Fruit fly (Drosophila melanogaster) whole organism, embryonic: ENCODE results near the gene CG15916.
A peak's percentile ranks its signal among the peaks of the same experiment; 100 is the strongest.

Experiments used
- CG10147 ChIP-seq: fragments of 200-800 bp; sonication (Bioruptor generic); optimal IDR thresholded peaks from 2 replicates; lab custom pipeline; 2019; ENCODE audit warnings: missing biosample characterization, mild to moderate bottlenecking, missing genetic modification characterization, moderate library complexity
- CG11247 ChIP-seq: fragments of 200-800 bp; sonication (Bioruptor generic); IDR thresholded peaks from 2 replicates; pipeline ENCODE4 v1.3.6; 2022; ENCODE audit warnings: missing biosample characterization, missing genetic modification characterization
- CG12104 ChIP-seq: fragments of 200-800 bp; sonication (Bioruptor generic); optimal IDR thresholded peaks from 3 replicates; lab custom pipeline; 2016; ENCODE audit warnings: missing biosample characterization, missing genetic modification characterization
- CG12299 ChIP-seq: fragments of 200-800 bp; sonication (Bioruptor generic); optimal IDR thresholded peaks from 2 replicates; lab custom pipeline; 2018; ENCODE audit warnings: missing biosample characterization, mild to moderate bottlenecking, missing genetic modification characterization
- CG13624 ChIP-seq: fragments of 200-800 bp; sonication (Bioruptor generic); optimal IDR thresholded peaks from 2 replicates; lab custom pipeline; 2016; ENCODE audit warnings: missing biosample characterization, missing genetic modification characterization
- CG14710 ChIP-seq: fragments of 200-800 bp; sonication (Bioruptor generic); optimal IDR thresholded peaks from 3 replicates; lab custom pipeline; 2019; ENCODE audit warnings: missing biosample characterization, mild to moderate bottlenecking, missing genetic modification characterization, moderate library complexity
- CG1602 ChIP-seq: fragments of 200-800 bp; sonication (Bioruptor generic); optimal IDR thresholded peaks from 3 replicates; lab custom pipeline; 2016; ENCODE audit warnings: missing biosample characterization, missing genetic modification characterization
- CG17186 ChIP-seq: fragments of 200-800 bp; sonication (Bioruptor generic); optimal IDR thresholded peaks from 3 replicates; lab custom pipeline; 2017; ENCODE audit warnings: missing biosample characterization, missing genetic modification reagents, missing genetic modification characterization
- CG17802 ChIP-seq: fragments of 200-800 bp; sonication (Bioruptor generic); optimal IDR thresholded peaks from 2 replicates; lab custom pipeline; 2018; ENCODE audit warnings: missing biosample characterization, mild to moderate bottlenecking, missing genetic modification characterization, moderate library complexity
- CG2129 ChIP-seq: fragments of 200-800 bp; sonication (Bioruptor generic); IDR thresholded peaks from 2 replicates; pipeline ENCODE4 v1.3.6; 2022; ENCODE audit warnings: missing biosample characterization, missing genetic modification characterization; ENCODE audit not compliant: partially characterized antibody
- CG3065 ChIP-seq: fragments of 200-800 bp; sonication (Bioruptor generic); optimal IDR thresholded peaks from 2 replicates; lab custom pipeline; 2016; ENCODE audit warnings: missing biosample characterization, missing genetic modification characterization
- CG32767 ChIP-seq: fragments of 200-800 bp; sonication (Bioruptor generic); IDR thresholded peaks from 2 replicates; pipeline ENCODE4 v1.3.6; 2022; ENCODE audit warnings: missing biosample characterization, missing genetic modification characterization
- CG42726 ChIP-seq: fragments of 200-800 bp; sonication (Bioruptor generic); IDR thresholded peaks from 2 replicates; pipeline ENCODE4 v1.3.6; 2022; ENCODE audit warnings: missing biosample characterization, missing genetic modification characterization; ENCODE audit not compliant: partially characterized antibody
- CG9727 ChIP-seq: fragments of 200-800 bp; sonication (Bioruptor generic); optimal IDR thresholded peaks from 3 replicates; lab custom pipeline; 2017; ENCODE audit warnings: missing biosample characterization, mild to moderate bottlenecking, missing genetic modification characterization
- CoRest ChIP-seq: fragments of 200-800 bp; sonication (Bioruptor generic); optimal IDR thresholded peaks from 3 replicates; lab custom pipeline; 2018; ENCODE audit warnings: missing biosample characterization, mild to moderate bottlenecking, missing genetic modification characterization, moderate library complexity
- Ets97D ChIP-seq: fragments of 200-800 bp; sonication (Bioruptor generic); optimal IDR thresholded peaks from 3 replicates; lab custom pipeline; 2016; ENCODE audit warnings: missing biosample characterization, missing genetic modification characterization
- GATAe ChIP-seq: fragments of 200-800 bp; sonication (Bioruptor generic); conservative IDR thresholded peaks from 2 replicates; pipeline ENCODE4 v1.3.6; 2022; ENCODE audit warnings: missing biosample characterization, missing genetic modification characterization
- HLH4C ChIP-seq: fragments of 200-800 bp; sonication (Bioruptor generic); IDR thresholded peaks from 3 replicates; pipeline ENCODE4 v1.3.6; 2022; ENCODE audit warnings: missing biosample characterization, missing genetic modification characterization; ENCODE audit not compliant: partially characterized antibody
- MBD-R2 ChIP-seq: fragments of 200-800 bp; sonication (Bioruptor generic); IDR thresholded peaks from 2 replicates; pipeline ENCODE4 v1.3.6; 2022; ENCODE audit warnings: missing biosample characterization, missing genetic modification characterization
- Myb ChIP-seq: fragments of 200-800 bp; sonication (Bioruptor generic); optimal IDR thresholded peaks from 2 replicates; lab custom pipeline; 2016; ENCODE audit warnings: missing biosample characterization, missing genetic modification characterization
- NC2α ChIP-seq: fragments of 200-800 bp; sonication (Bioruptor generic); optimal IDR thresholded peaks from 2 replicates; lab custom pipeline; 2016; ENCODE audit warnings: missing biosample characterization, missing genetic modification characterization
- Rfx ChIP-seq: fragments of 200-800 bp; sonication (Bioruptor generic); IDR thresholded peaks from 2 replicates; pipeline ENCODE4 v1.3.6; 2022; ENCODE audit warnings: missing biosample characterization, missing genetic modification characterization
- Scr ChIP-seq: fragments of 200-800 bp; sonication (Bioruptor generic); IDR thresholded peaks from 2 replicates; pipeline ENCODE4 v1.3.6; 2022; ENCODE audit warnings: missing biosample characterization, missing genetic modification characterization; ENCODE audit not compliant: partially characterized antibody
- Sox102F ChIP-seq: fragments of 200-800 bp; sonication (Bioruptor generic); optimal IDR thresholded peaks from 2 replicates; lab custom pipeline; 2018; ENCODE audit warnings: missing biosample characterization, mild to moderate bottlenecking, missing genetic modification characterization, moderate library complexity
- ato ChIP-seq: fragments of 200-800 bp; sonication (Bioruptor generic); IDR thresholded peaks from 2 replicates; pipeline ENCODE4 v1.3.6; 2022; ENCODE audit warnings: missing biosample characterization, missing genetic modification characterization; ENCODE audit not compliant: partially characterized antibody
- az2 ChIP-seq: fragments of 200-800 bp; sonication (Bioruptor generic); optimal IDR thresholded peaks from 3 replicates; lab custom pipeline; 2016; ENCODE audit warnings: missing biosample characterization, missing genetic modification characterization
- chinmo ChIP-seq: fragments of 200-800 bp; sonication (Bioruptor generic); IDR thresholded peaks from 4 replicates; pipeline ENCODE4 v1.3.6; 2022; ENCODE audit warnings: missing biosample characterization, missing genetic modification characterization; ENCODE audit not compliant: partially characterized antibody
- crp ChIP-seq, 2 experiments: fragments of 200-800 bp; sonication (Bioruptor generic); optimal IDR thresholded peaks; 2 replicates in 1 of 2; 3 replicates in 1 of 2; lab custom pipeline; 2017; ENCODE audit warnings: missing biosample characterization in 2 of 2, missing genetic modification characterization in 2 of 2, mild to moderate bottlenecking in 1 of 2, moderate library complexity in 1 of 2
- ewg ChIP-seq: fragments of 200-800 bp; sonication (Bioruptor generic); optimal IDR thresholded peaks from 3 replicates; lab custom pipeline; 2017; ENCODE audit warnings: mild to moderate bottlenecking, missing biosample characterization, missing genetic modification reagents, missing genetic modification characterization
- gro ChIP-seq: fragments of 200-800 bp; sonication (Bioruptor generic); optimal IDR thresholded peaks from 2 replicates; lab custom pipeline; 2016; ENCODE audit warnings: missing biosample characterization, missing genetic modification characterization
- kah ChIP-seq: fragments of 200-800 bp; sonication (Bioruptor generic); optimal IDR thresholded peaks from 2 replicates; lab custom pipeline; 2018; ENCODE audit warnings: missing biosample characterization, mild to moderate bottlenecking, missing genetic modification characterization
- knrl ChIP-seq: fragments of 200-800 bp; sonication (Bioruptor generic); IDR thresholded peaks from 3 replicates; pipeline ENCODE4 v1.3.6; 2022; ENCODE audit warnings: missing biosample characterization, missing genetic modification characterization; ENCODE audit not compliant: partially characterized antibody
- nerfin-1 ChIP-seq: fragments of 200-800 bp; sonication (Bioruptor generic); optimal IDR thresholded peaks from 3 replicates; lab custom pipeline; 2019; ENCODE audit warnings: missing biosample characterization, mild to moderate bottlenecking, missing genetic modification characterization, moderate library complexity
- nmo ChIP-seq: fragments of 200-800 bp; sonication (Bioruptor generic); optimal IDR thresholded peaks from 2 replicates; lab custom pipeline; 2018; ENCODE audit warnings: missing biosample characterization, mild to moderate bottlenecking, missing genetic modification characterization, moderate library complexity
- pho ChIP-seq: fragments of 200-800 bp; sonication (Bioruptor generic); optimal IDR thresholded peaks from 2 replicates; lab custom pipeline; 2016; ENCODE audit warnings: missing biosample characterization, missing genetic modification characterization
- pita ChIP-seq: fragments of 200-800 bp; sonication (Bioruptor generic); optimal IDR thresholded peaks from 2 replicates; lab custom pipeline; 2017; ENCODE audit warnings: missing biosample characterization, mild to moderate bottlenecking, missing genetic modification characterization
- pros ChIP-seq: fragments of 200-800 bp; sonication (Bioruptor generic); optimal IDR thresholded peaks from 3 replicates; lab custom pipeline; 2019; ENCODE audit warnings: missing biosample characterization, mild to moderate bottlenecking, missing genetic modification characterization, moderate library complexity
- sens ChIP-seq: fragments of 200-800 bp; sonication (Bioruptor generic); peaks from one replicate; lab custom pipeline; 2016; ENCODE audit warnings: missing biosample characterization, missing genetic modification characterization
- stwl ChIP-seq: fragments of 200-800 bp; sonication (Bioruptor generic); optimal IDR thresholded peaks from 3 replicates; lab custom pipeline; 2018; ENCODE audit warnings: missing biosample characterization, mild to moderate bottlenecking, missing genetic modification characterization, moderate library complexity
- vnd ChIP-seq: fragments of 200-800 bp; sonication (Bioruptor generic); IDR thresholded peaks from 3 replicates; pipeline ENCODE4 v1.3.6; 2022; ENCODE audit warnings: missing biosample characterization, missing genetic modification characterization; ENCODE audit not compliant: partially characterized antibody
- zfh1 ChIP-seq: fragments of 200-800 bp; sonication (Bioruptor generic); IDR thresholded peaks from 3 replicates; pipeline ENCODE4 v1.3.6; 2022; ENCODE audit warnings: missing biosample characterization, missing genetic modification characterization

CG15916 gene

dm6 chrX:15869843-15870242, 20.5 kb upstream of the CG15916 start, which contains the start of gene CG16952 (continued):
- TF ChIP-seq CG3065 (GFP tag; lab: Kevin White, UChicago) (no peak), CG1602 (GFP tag; lab: Kevin White, UChicago) (no peak), CG12299 (no peak), ato (GFP tag; lab: Robert Waterston, UW) (peak; percentile 91), CG17802 (peak; percentile 31), sens (GFP tag; lab: Kevin White, UChicago) (peak; percentile 64), gro (GFP tag; lab: Kevin White, UChicago) (no peak), CG11247 (GFP tag; lab: Robert Waterston, UW) (no peak), pros (GFP tag; lab: Kevin White, UChicago) (no peak), nerfin-1 (peak; percentile 56), CG13624 (peak; percentile 18), vnd (GFP tag; lab: Robert Waterston, UW) (peak; percentile 92), Rfx (0 out of 2 replicates have a peak, but pooled peaks have one; percentile 17), stwl (tag; lab: Kevin White, UChicago) (peak; percentile 76), CG12104 (GFP tag; lab: Kevin White, UChicago) (no peak), CG2129 (GFP tag; lab: Robert Waterston, UW) (peak; percentile 80), MBD-R2 (GFP tag; lab: Robert Waterston, UW) (0 out of 2 replicates have a peak, but pooled peaks have one; percentile 20), pita (GFP tag; lab: Kevin White, UChicago) (no peak), Myb (GFP tag; lab: Kevin White, UChicago) (peak; percentile 51), GATAe (GFP tag; lab: Robert Waterston, UW) (no peak), CG10147 (peak; percentile 4), ewg (no peak), Ets97D (GFP tag; lab: Kevin White, UChicago) (peak; percentile 51), CoRest (tag; lab: Kevin White, UChicago) (peak; percentile 53), HLH4C (GFP tag; lab: Robert Waterston, UW) (peak; percentile 96), Sox102F (GFP tag; lab: Kevin White, UChicago) (no peak), kah (GFP tag; lab: Kevin White, UChicago) (no peak), az2 (no peak), CG17186 (GFP tag; lab: Kevin White, UChicago) (peak; percentile 31), Scr (peak; percentile 93), CG14710 (peak; percentile 57), CG9727 (GFP tag; lab: Kevin White, UChicago) (peak; percentile 12), crp (GFP tag; optimal IDR thresholded peaks at IDR 0.05; lab: Kevin White, UChicago) (peak in 1 of 2 experiments; percentile 41), knrl (GFP tag; lab: Robert Waterston, UW) (peak; percentile 85; the same call in 2 of the 3 replicates), zfh1 (GFP tag; lab: Robert Waterston, UW) (no peak), CG42726 (GFP tag; lab: Robert Waterston, UW) (peak; percentile 50; the same call in 1 of the 2 replicates), nmo (GFP tag; lab: Kevin White, UChicago) (peak; percentile 61), chinmo (GFP tag; lab: Robert Waterston, UW) (0 out of 4 replicates have a peak, but pooled peaks have one; percentile 59), NC2α (GFP tag; lab: Kevin White, UChicago) (no peak), pho (GFP tag; lab: Kevin White, UChicago) (peak; percentile 27), CG32767 (GFP tag; lab: Robert Waterston, UW) (no peak)
